Worm (Caenorhabditis elegans) whole organism, L4 larva: ENCODE results near the gene F15H10.5.
A peak's percentile ranks its signal among the peaks of the same experiment; 100 is the strongest.

Experiments
- D1046.2 ChIP-seq: fragments of 200-800 bp; sonication (Bioruptor generic); IDR thresholded peaks from 2 replicates; pipeline ENCODE4 v1.3.6; 2022; ENCODE audit warnings: missing genetic modification characterization, missing compliant biosample characterization
- T20F7.1 ChIP-seq: fragments of 200-800 bp; sonication (Bioruptor generic); optimal IDR thresholded peaks from 2 replicates; lab custom pipeline; 2018; ENCODE audit warnings: mild to moderate bottlenecking, missing genetic modification characterization, missing compliant biosample characterization
- Y75B8A.6 ChIP-seq: fragments of 200-800 bp; sonication (Bioruptor generic); IDR thresholded peaks from 2 replicates; pipeline ENCODE4 v1.3.6; 2022; ENCODE audit warnings: missing genetic modification reagents, missing genetic modification characterization, missing compliant biosample characterization
- attf-4 ChIP-seq: sonication (generic microtip); optimal IDR thresholded peaks from 3 replicates; lab custom pipeline; 2017; ENCODE audit warnings: missing biosample characterization, missing genetic modification characterization
- ceh-20 ChIP-seq: fragments of 200-800 bp; sonication (Bioruptor generic); IDR thresholded peaks from 2 replicates; pipeline ENCODE4 v1.3.6; 2022; ENCODE audit warnings: missing genetic modification reagents, missing genetic modification characterization, missing compliant biosample characterization
- ceh-28 ChIP-seq: fragments of 150-350 bp; optimal IDR thresholded peaks from 2 replicates; lab custom pipeline; 2014; ENCODE audit warnings: missing biosample characterization, missing genetic modification reagents, missing genetic modification characterization
- ceh-32 ChIP-seq: sonication (generic microtip); optimal IDR thresholded peaks from 2 replicates; lab custom pipeline; 2016; ENCODE audit warnings: mild to moderate bottlenecking, missing genetic modification characterization, missing compliant biosample characterization; ENCODE audit not compliant: poor library complexity
- ceh-82 ChIP-seq: sonication (generic microtip); optimal IDR thresholded peaks from 2 replicates; lab custom pipeline; 2017; ENCODE audit warnings: missing biosample characterization, missing genetic modification characterization
- daf-12 ChIP-seq: fragments of 150-350 bp; optimal IDR thresholded peaks from 2 replicates; lab custom pipeline; 2014; ENCODE audit warnings: missing biosample characterization, missing genetic modification reagents, missing genetic modification characterization
- daf-16 ChIP-seq, 3 experiments: sonication (generic microtip); optimal IDR thresholded peaks; 2 replicates each; lab custom pipeline; 2016 to 2017; ENCODE audit warnings: missing genetic modification characterization in 3 of 3, missing genetic modification reagents in 3 of 3, mild to moderate bottlenecking in 2 of 3, missing compliant biosample characterization in 2 of 3, missing biosample characterization in 1 of 3, moderate library complexity in 1 of 3
- daf-8 ChIP-seq: fragments of 200-800 bp; sonication (Bioruptor generic); IDR thresholded peaks from 2 replicates; pipeline ENCODE4 v1.3.6; 2022; ENCODE audit warnings: missing genetic modification characterization, missing compliant biosample characterization
- dmd-6 ChIP-seq: fragments of 200-800 bp; sonication (Bioruptor generic); IDR thresholded peaks from 2 replicates; pipeline ENCODE4 v1.3.6; 2022; ENCODE audit warnings: missing genetic modification reagents, missing genetic modification characterization, missing compliant biosample characterization
- dmd-9 ChIP-seq: fragments of 200-800 bp; sonication (Bioruptor generic); IDR thresholded peaks from 2 replicates; pipeline ENCODE4 v1.3.6; 2022; ENCODE audit warnings: missing genetic modification reagents, missing genetic modification characterization, missing compliant biosample characterization
- dve-1 ChIP-seq: sonication (generic microtip); optimal IDR thresholded peaks from 2 replicates; lab custom pipeline; 2017; ENCODE audit warnings: antibody characterized with exemption, mild to moderate bottlenecking, missing genetic modification characterization, missing compliant biosample characterization; ENCODE audit not compliant: insufficient read depth
- hlh-11 ChIP-seq: fragments of 200-800 bp; sonication (Bioruptor generic); optimal IDR thresholded peaks from 2 replicates; lab custom pipeline; 2018; ENCODE audit warnings: mild to moderate bottlenecking, missing genetic modification characterization, missing compliant biosample characterization
- hlh-30 ChIP-seq: sonication (generic microtip); optimal IDR thresholded peaks from 2 replicates; lab custom pipeline; 2017; ENCODE audit warnings: antibody characterized with exemption, mild to moderate bottlenecking, missing genetic modification characterization, missing compliant biosample characterization; ENCODE audit not compliant: insufficient read depth
- jun-1 ChIP-seq: fragments of 150-350 bp; optimal IDR thresholded peaks from 2 replicates; lab custom pipeline; 2014; ENCODE audit warnings: missing biosample characterization, missing genetic modification reagents, missing genetic modification characterization
- lin-1 ChIP-seq: fragments of 200-800 bp; sonication (Bioruptor generic); IDR thresholded peaks from 2 replicates; pipeline ENCODE4 v1.3.6; 2022; ENCODE audit warnings: missing genetic modification reagents, missing genetic modification characterization, missing compliant biosample characterization
- lin-15B ChIP-seq: fragments of 150-350 bp; sonication (generic microtip); optimal IDR thresholded peaks from 3 replicates; lab custom pipeline; 2014; ENCODE audit warnings: missing biosample characterization, missing genetic modification characterization
- lir-3 ChIP-seq: sonication (generic microtip); optimal IDR thresholded peaks from 2 replicates; lab custom pipeline; 2016; ENCODE audit warnings: mild to moderate bottlenecking, missing genetic modification characterization, missing compliant biosample characterization
- madf-5 ChIP-seq, 2 experiments: fragments of 200-800 bp; sonication (Bioruptor generic); IDR thresholded peaks; 2 replicates each; pipeline ENCODE4 v1.3.6; 2022; ENCODE audit warnings: missing compliant biosample characterization in 2 of 2, missing genetic modification characterization in 2 of 2
- mdl-1 ChIP-seq, 2 experiments: fragments of 150-350 bp in 1 of 2; sonication (generic microtip) in 1 of 2; optimal IDR thresholded peaks; 2 replicates each; lab custom pipeline; 2014 to 2017; ENCODE audit warnings: missing biosample characterization in 2 of 2, missing genetic modification characterization in 2 of 2
- mes-2 ChIP-seq: sonication (generic microtip); optimal IDR thresholded peaks from 2 replicates; lab custom pipeline; 2016; ENCODE audit warnings: missing genotype, mild to moderate bottlenecking, missing genetic modification characterization, missing compliant biosample characterization; ENCODE audit not compliant: poor library complexity, severe bottlenecking
- mxl-2 ChIP-seq: fragments of 200-800 bp; sonication (Bioruptor generic); conservative IDR thresholded peaks from 2 replicates; pipeline ENCODE4 v1.3.6; 2022; ENCODE audit warnings: missing genetic modification reagents, missing genetic modification characterization, missing compliant biosample characterization
- nhr-102 ChIP-seq: sonication (generic microtip); optimal IDR thresholded peaks from 2 replicates; lab custom pipeline; 2016; ENCODE audit warnings: mild to moderate bottlenecking, missing genetic modification characterization, moderate library complexity, missing compliant biosample characterization
- nhr-25 ChIP-seq: sonication (generic microtip); optimal IDR thresholded peaks from 2 replicates; lab custom pipeline; 2017; ENCODE audit warnings: missing genetic modification characterization, mild to moderate bottlenecking, missing compliant biosample characterization, antibody characterized with exemption, moderate library complexity, borderline replicate concordance; ENCODE audit not compliant: insufficient read depth
- nhr-28 ChIP-seq: fragments of 150-350 bp; optimal IDR thresholded peaks from 2 replicates; lab custom pipeline; 2014; ENCODE audit warnings: missing biosample characterization, missing genetic modification characterization
- nhr-41 ChIP-seq: fragments of 200-800 bp; sonication (Bioruptor generic); IDR thresholded peaks from 2 replicates; pipeline ENCODE4 v1.3.6; 2022; ENCODE audit warnings: missing genetic modification reagents, missing genetic modification characterization, missing compliant biosample characterization
- nhr-42 ChIP-seq: fragments of 200-800 bp; sonication (Bioruptor generic); IDR thresholded peaks from 2 replicates; pipeline ENCODE4 v1.3.6; 2022; ENCODE audit warnings: missing genetic modification characterization, missing compliant biosample characterization
- nhr-77 ChIP-seq: fragments of 150-350 bp; optimal IDR thresholded peaks from 2 replicates; lab custom pipeline; 2014; ENCODE audit warnings: missing biosample characterization, missing genetic modification characterization
- pha-4 ChIP-seq, 2 experiments: fragments of 150-350 bp in 1 of 2; fragments of 200-800 bp in 1 of 2; sonication (Bioruptor generic) in 1 of 2; IDR thresholded peaks in 1 of 2; optimal IDR thresholded peaks in 1 of 2; 2 replicates each; pipeline versions ENCODE4 v1.3.6 to Lab custom; 2014 to 2022; ENCODE audit warnings: missing genetic modification characterization in 2 of 2, missing genetic modification reagents in 2 of 2, missing biosample characterization in 1 of 2, missing compliant biosample characterization in 1 of 2
- php-3 ChIP-seq: fragments of 200-800 bp; sonication (Bioruptor generic); IDR thresholded peaks from 2 replicates; pipeline ENCODE4 v1.3.6; 2022; ENCODE audit warnings: missing genetic modification reagents, missing genetic modification characterization, missing compliant biosample characterization
- pqm-1 ChIP-seq: sonication (generic microtip); optimal IDR thresholded peaks from 2 replicates; lab custom pipeline; 2017; ENCODE audit warnings: missing biosample characterization, missing genetic modification characterization
- skn-1 ChIP-seq: fragments of 150-350 bp; optimal IDR thresholded peaks from 2 replicates; lab custom pipeline; 2014; ENCODE audit warnings: missing biosample characterization, missing genetic modification characterization
- tag-97 ChIP-seq: fragments of 200-800 bp; sonication (Bioruptor generic); IDR thresholded peaks from 2 replicates; pipeline ENCODE4 v1.3.6; 2022; ENCODE audit warnings: missing genetic modification characterization, missing compliant biosample characterization
- tra-1 ChIP-seq: fragments of 200-800 bp; sonication (Bioruptor generic); IDR thresholded peaks from 2 replicates; pipeline ENCODE4 v1.3.6; 2022; ENCODE audit warnings: missing genetic modification reagents, missing genetic modification characterization, missing compliant biosample characterization
- unc-39 ChIP-seq: sonication (generic microtip); optimal IDR thresholded peaks from 2 replicates; lab custom pipeline; 2017; ENCODE audit warnings: missing biosample characterization, missing genetic modification characterization
- zfp-2 ChIP-seq: sonication (generic microtip); optimal IDR thresholded peaks from 2 replicates; lab custom pipeline; 2016; ENCODE audit warnings: mild to moderate bottlenecking, missing genetic modification characterization, missing compliant biosample characterization

Gene F15H10.5

DNA sequence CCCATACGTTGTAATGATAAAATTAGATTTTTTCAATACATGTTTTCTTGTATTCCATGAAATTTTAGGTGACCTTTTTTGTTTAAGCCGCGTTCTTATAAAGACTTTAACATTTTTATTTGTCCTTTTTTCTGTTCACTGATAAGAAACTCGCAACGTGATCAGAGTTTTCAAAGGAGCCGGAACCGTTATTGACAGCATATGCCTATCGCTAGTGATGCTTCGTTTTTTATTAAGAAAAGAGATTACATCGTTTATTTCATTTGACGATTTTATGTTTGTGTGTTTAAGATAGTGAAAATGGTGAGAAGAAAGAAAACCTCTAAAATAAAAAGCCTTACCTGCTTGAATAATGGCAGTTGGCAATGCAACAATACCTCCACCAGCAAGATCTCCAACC is 13.7 kb upstream of the F15H10.5 start:
- no peak for TF ChIP-seq madf-5 (GFP tag; IDR thresholded peaks at IDR 0.05; lab: Robert Waterston, UW)
- peak; percentile 61 for TF ChIP-seq nhr-77
- TF ChIP-seq daf-16 (GFP tag; optimal IDR thresholded peaks at IDR 0.05; lab: Kevin White, UChicago), result peak in 1 of 2 experiments; percentile 6
- peak; percentile 91 for TF ChIP-seq daf-16 (tag; optimal IDR thresholded peaks at IDR 0.05; lab: Kevin White, UChicago)
- peak; percentile 87 for TF ChIP-seq nhr-28 (tag; lab: Kevin White, UChicago)
- no peak for TF ChIP-seq nhr-25
- 0 out of 2 replicates have a peak, but pooled peaks have one; percentile 17 for TF ChIP-seq ceh-20 (GFP tag; lab: Robert Waterston, UW)
- no peak for TF ChIP-seq ceh-82
- TF ChIP-seq dve-1 (tag; lab: Kevin White, UChicago), result peak; percentile 88
- peak; percentile 31 for TF ChIP-seq hlh-30 (tag; lab: Kevin White, UChicago)
- TF ChIP-seq daf-12 (tag; lab: Kevin White, UChicago), result no peak
- TF ChIP-seq mdl-1 (tag; optimal IDR thresholded peaks at IDR 0.05; lab: Kevin White, UChicago), result peak in 1 of 2 experiments; percentile 64
- peak; percentile 89 for TF ChIP-seq dmd-6 (GFP tag; lab: Robert Waterston, UW)
- no peak for TF ChIP-seq unc-39 (tag; lab: Kevin White, UChicago)
- TF ChIP-seq jun-1 (tag; lab: Kevin White, UChicago), result no peak
- peak; percentile 99 for TF ChIP-seq pqm-1
- peak; percentile 74 for TF ChIP-seq hlh-11 (tag; lab: Kevin White, UChicago)
- peak; percentile 56; the same call in 1 of the 2 replicates for TF ChIP-seq lin-1
- peak; percentile 89 for TF ChIP-seq php-3 (GFP tag; lab: Robert Waterston, UW)
- TF ChIP-seq T20F7.1 (GFP tag; lab: Kevin White, UChicago), result no peak
- TF ChIP-seq D1046.2 (GFP tag; lab: Robert Waterston, UW), result no peak
- peak; percentile 34; the same call in 1 of the 2 replicates for TF ChIP-seq pha-4 (GFP tag; IDR thresholded peaks at IDR 0.05; lab: Robert Waterston, UW)
- TF ChIP-seq pha-4 (tag; optimal IDR thresholded peaks at IDR 0.05; lab: Kevin White, UChicago), result no peak
- TF ChIP-seq, all 104 proteins: peak for 13

DNA sequence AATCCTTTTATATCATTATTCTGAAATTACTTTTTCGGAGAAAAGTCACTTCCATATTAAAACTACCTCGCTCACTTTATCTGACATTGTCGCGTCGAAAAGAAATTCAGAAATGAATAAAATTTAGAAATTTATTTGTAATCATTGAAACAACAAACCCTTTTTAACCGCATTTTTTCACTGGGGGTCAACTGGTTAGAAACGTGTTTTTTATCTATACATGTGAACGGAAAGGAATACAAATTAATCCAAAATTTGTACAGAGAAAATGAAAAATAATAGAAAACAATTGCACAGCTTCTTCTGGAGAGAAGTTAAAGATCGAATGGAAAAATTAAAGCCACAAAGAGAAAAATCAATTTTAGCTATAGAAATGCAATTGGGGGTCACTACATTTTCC is 9.7 kb upstream of the F15H10.5 start, which contains the start of gene tag-314:
Gene tag-314 (minus strand): TSS at position 101 of the 400 bp plus-strand sequence.
- TF ChIP-seq mxl-2 (GFP tag; lab: Robert Waterston, UW) (no peak), ceh-28 (tag; lab: Kevin White, UChicago) (no peak), dmd-9 (GFP tag; lab: Robert Waterston, UW) (no peak), Y75B8A.6 (no peak)

DNA sequence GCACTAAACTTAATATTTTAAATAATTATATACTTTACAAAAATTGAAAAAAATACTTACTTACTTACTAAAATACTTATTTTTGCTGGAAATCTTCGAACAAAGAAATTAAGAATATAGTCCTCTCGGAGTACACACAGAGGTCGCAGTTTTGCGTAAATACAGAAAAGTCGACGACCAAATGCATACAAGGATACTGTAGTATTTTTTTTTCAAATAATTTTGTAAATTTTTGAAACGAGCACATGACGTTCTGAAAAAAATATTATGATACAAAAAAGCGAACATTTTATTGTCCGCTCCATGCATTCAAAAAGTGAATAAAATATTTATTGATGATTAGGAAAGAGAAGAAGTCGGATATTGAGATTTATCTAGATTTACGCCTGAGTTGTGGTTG is 7.4 kb upstream of the F15H10.5 start, which contains the start of gene apc-10:
Gene apc-10 (minus strand): TSS at position 101 of the 400 bp plus-strand sequence.
- TF ChIP-seq tag-97 (GFP tag; lab: Robert Waterston, UW), result no peak
- no peak for TF ChIP-seq nhr-77
- no peak for TF ChIP-seq lin-15B (tag; lab: Kevin White, UChicago)
- TF ChIP-seq nhr-42, result no peak
- no peak for TF ChIP-seq tra-1 (GFP tag; lab: Robert Waterston, UW)
- no peak for TF ChIP-seq nhr-41 (GFP tag; lab: Robert Waterston, UW)
- TF ChIP-seq, all 104 proteins: peak for 0

DNA sequence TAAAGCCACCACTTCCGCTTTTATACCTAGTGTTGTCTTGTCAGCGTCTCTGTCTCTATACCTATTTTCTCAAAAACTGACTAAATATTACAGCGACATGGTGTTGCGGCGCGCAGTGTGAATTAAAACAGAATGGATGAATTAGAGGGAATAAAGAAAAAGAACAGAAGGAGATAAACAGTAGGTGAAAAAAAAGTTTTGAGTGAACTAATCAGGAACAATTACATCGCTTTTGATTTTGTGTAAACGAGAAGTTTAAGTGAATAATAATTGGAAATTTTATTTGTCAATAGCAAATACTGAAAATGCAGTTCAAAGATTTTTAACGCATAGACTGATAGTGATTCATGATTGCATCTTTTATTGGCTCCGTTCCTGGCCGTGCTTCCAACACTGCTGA is 6.2 kb upstream of the F15H10.5 start, which contains the start of gene col-12:
Gene col-12 (minus strand): TSS at position 101 of the 400 bp plus-strand sequence.
- no peak for TF ChIP-seq ceh-20 (GFP tag; lab: Robert Waterston, UW)
- no peak for TF ChIP-seq mxl-2 (GFP tag; lab: Robert Waterston, UW)
- TF ChIP-seq ceh-32 (tag; lab: Kevin White, UChicago), result no peak
- no peak for TF ChIP-seq skn-1 (tag; lab: Kevin White, UChicago)
- TF ChIP-seq dmd-6 (GFP tag; lab: Robert Waterston, UW), result no peak
- TF ChIP-seq dve-1 (tag; lab: Kevin White, UChicago), result no peak
- TF ChIP-seq daf-8, result no peak
- no peak for TF ChIP-seq mes-2
- no peak for TF ChIP-seq attf-4 (tag; lab: Kevin White, UChicago)
- TF ChIP-seq zfp-2 (tag; lab: Kevin White, UChicago), result no peak
- no peak for TF ChIP-seq lir-3 (tag; lab: Kevin White, UChicago)
- TF ChIP-seq nhr-102, result no peak
